Worm (Caenorhabditis elegans) whole organism, L3 larva: Measurements from ENCODE around the gene str-178.

Experiments
- ZK546.5 ChIP-seq: sonication (generic microtip); optimal IDR thresholded peaks from 2 replicates; lab custom pipeline; 2017; ENCODE audit warnings: missing biosample characterization, missing genetic modification characterization
- ama-1 ChIP-seq: fragments of 150-350 bp; optimal IDR thresholded peaks from 2 replicates; lab custom pipeline; 2018
- ceh-28 ChIP-seq: fragments of 150-350 bp; optimal IDR thresholded peaks from 2 replicates; lab custom pipeline; 2014; ENCODE audit warnings: missing biosample characterization, missing genetic modification reagents, missing genetic modification characterization
- ceh-82 ChIP-seq: fragments of 150-350 bp; optimal IDR thresholded peaks from 2 replicates; lab custom pipeline; 2014; ENCODE audit warnings: missing biosample characterization, missing genetic modification characterization
- ceh-9 ChIP-seq: sonication (generic microtip); optimal IDR thresholded peaks from 2 replicates; lab custom pipeline; 2018; ENCODE audit warnings: missing biosample characterization, missing genetic modification characterization
- daf-12 ChIP-seq: fragments of 150-350 bp; optimal IDR thresholded peaks from 2 replicates; lab custom pipeline; 2014; ENCODE audit warnings: missing biosample characterization, missing genetic modification reagents, missing genetic modification characterization
- egl-5 ChIP-seq: fragments of 150-350 bp; optimal IDR thresholded peaks from 2 replicates; lab custom pipeline; 2017; ENCODE audit warnings: missing biosample characterization, missing genetic modification reagents, missing genetic modification characterization, inconsistent platforms
- elt-3 ChIP-seq, 3 experiments: fragments of 150-350 bp in 1 of 3; sonication (generic microtip) in 2 of 3; optimal IDR thresholded peaks; 2 replicates in 2 of 3; 4 replicates in 1 of 3; lab custom pipeline; 2014 to 2017; ENCODE audit warnings: missing biosample characterization in 3 of 3, missing genetic modification characterization in 3 of 3
- fkh-10 ChIP-seq: sonication (generic microtip); optimal IDR thresholded peaks from 2 replicates; lab custom pipeline; 2017; ENCODE audit warnings: missing biosample characterization, missing genetic modification reagents, missing genetic modification characterization
- fkh-2 ChIP-seq: fragments of 150-350 bp; optimal IDR thresholded peaks from 2 replicates; lab custom pipeline; 2014; ENCODE audit warnings: missing biosample characterization, missing genetic modification reagents, missing genetic modification characterization
- fos-1 ChIP-seq: fragments of 150-350 bp; optimal IDR thresholded peaks from 2 replicates; lab custom pipeline; 2014; ENCODE audit warnings: missing biosample characterization, missing genetic modification characterization
- hmg-11 ChIP-seq: sonication (generic microtip); optimal IDR thresholded peaks from 2 replicates; lab custom pipeline; 2016; ENCODE audit warnings: missing genetic modification characterization, missing compliant biosample characterization
- jun-1 ChIP-seq: fragments of 150-350 bp; optimal IDR thresholded peaks from 2 replicates; lab custom pipeline; 2014; ENCODE audit warnings: missing biosample characterization, missing genetic modification reagents, missing genetic modification characterization
- lin-15B ChIP-seq: fragments of 150-350 bp; optimal IDR thresholded peaks from 2 replicates; lab custom pipeline; 2014; ENCODE audit warnings: missing biosample characterization, missing genetic modification characterization
- mdl-1 ChIP-seq: fragments of 150-350 bp; optimal IDR thresholded peaks from 2 replicates; lab custom pipeline; 2014; ENCODE audit warnings: missing biosample characterization, missing genetic modification characterization
- mml-1 ChIP-seq: fragments of 150-350 bp; sonication (generic microtip); optimal IDR thresholded peaks from 3 replicates; lab custom pipeline; 2014; ENCODE audit warnings: missing biosample characterization, missing genetic modification characterization
- nfya-1 ChIP-seq: sonication (generic microtip); optimal IDR thresholded peaks from 2 replicates; lab custom pipeline; 2017; ENCODE audit warnings: missing genetic modification characterization, mild to moderate bottlenecking, missing compliant biosample characterization, antibody characterized with exemption, moderate library complexity; ENCODE audit not compliant: insufficient read depth
- nhr-11 ChIP-seq: fragments of 150-350 bp; optimal IDR thresholded peaks from 2 replicates; lab custom pipeline; 2014; ENCODE audit warnings: missing biosample characterization, missing genetic modification characterization
- nhr-12 ChIP-seq: fragments of 150-350 bp; optimal IDR thresholded peaks from 2 replicates; lab custom pipeline; 2014; ENCODE audit warnings: missing biosample characterization, missing genetic modification characterization
- nhr-23 ChIP-seq: fragments of 150-350 bp; optimal IDR thresholded peaks from 2 replicates; lab custom pipeline; 2014; ENCODE audit warnings: missing biosample characterization, missing genetic modification reagents, missing genetic modification characterization
- nhr-237 ChIP-seq: fragments of 150-350 bp; optimal IDR thresholded peaks from 2 replicates; lab custom pipeline; 2014; ENCODE audit warnings: missing biosample characterization, missing genetic modification characterization
- nhr-25 ChIP-seq: sonication (generic microtip); optimal IDR thresholded peaks from 2 replicates; lab custom pipeline; 2017; ENCODE audit warnings: missing biosample characterization, missing genetic modification characterization
- nhr-43 ChIP-seq: sonication (generic microtip); optimal IDR thresholded peaks from 2 replicates; lab custom pipeline; 2016; ENCODE audit warnings: mild to moderate bottlenecking, missing genetic modification characterization, missing compliant biosample characterization; ENCODE audit not compliant: poor library complexity, severe bottlenecking
- nhr-67 ChIP-seq: fragments of 150-350 bp; optimal IDR thresholded peaks from 2 replicates; lab custom pipeline; 2014; ENCODE audit warnings: missing biosample characterization, missing genetic modification characterization
- nhr-76 ChIP-seq: fragments of 150-350 bp; sonication (generic microtip); optimal IDR thresholded peaks from 5 replicates; lab custom pipeline; 2014; ENCODE audit warnings: missing biosample characterization, missing genetic modification characterization
- nhr-77 ChIP-seq: fragments of 150-350 bp; optimal IDR thresholded peaks from 2 replicates; lab custom pipeline; 2014; ENCODE audit warnings: missing biosample characterization, missing genetic modification characterization
- pha-4 ChIP-seq: fragments of 150-350 bp; optimal IDR thresholded peaks from 2 replicates; lab custom pipeline; 2014; ENCODE audit warnings: missing biosample characterization, missing genetic modification reagents, missing genetic modification characterization
- pqm-1 ChIP-seq: fragments of 150-350 bp; optimal IDR thresholded peaks from 2 replicates; lab custom pipeline; 2017; ENCODE audit warnings: missing biosample characterization, missing genetic modification characterization, inconsistent platforms
- sea-2 ChIP-seq: fragments of 150-350 bp; sonication (generic microtip); optimal IDR thresholded peaks from 4 replicates; lab custom pipeline; 2014; ENCODE audit warnings: missing biosample characterization, missing genetic modification reagents, missing genetic modification characterization
- tbx-2 ChIP-seq: sonication (generic microtip); optimal IDR thresholded peaks from 2 replicates; lab custom pipeline; 2016; ENCODE audit warnings: mild to moderate bottlenecking, missing genetic modification characterization, missing compliant biosample characterization
- unc-62 ChIP-seq: fragments of 150-350 bp; sonication (generic microtip); optimal IDR thresholded peaks from 4 replicates; lab custom pipeline; 2014; ENCODE audit warnings: missing biosample characterization, missing genetic modification reagents, missing genetic modification characterization
- zag-1 ChIP-seq: fragments of 150-350 bp; optimal IDR thresholded peaks from 2 replicates; lab custom pipeline; 2014; ENCODE audit warnings: missing biosample characterization, missing genetic modification characterization
- ztf-11 ChIP-seq: fragments of 150-350 bp; optimal IDR thresholded peaks from 2 replicates; lab custom pipeline; 2014; ENCODE audit warnings: missing biosample characterization, missing genetic modification characterization
- ztf-4 ChIP-seq: fragments of 150-350 bp; optimal IDR thresholded peaks from 2 replicates; lab custom pipeline; 2014; ENCODE audit warnings: missing biosample characterization, missing genetic modification characterization

The str-178 gene

DNA sequence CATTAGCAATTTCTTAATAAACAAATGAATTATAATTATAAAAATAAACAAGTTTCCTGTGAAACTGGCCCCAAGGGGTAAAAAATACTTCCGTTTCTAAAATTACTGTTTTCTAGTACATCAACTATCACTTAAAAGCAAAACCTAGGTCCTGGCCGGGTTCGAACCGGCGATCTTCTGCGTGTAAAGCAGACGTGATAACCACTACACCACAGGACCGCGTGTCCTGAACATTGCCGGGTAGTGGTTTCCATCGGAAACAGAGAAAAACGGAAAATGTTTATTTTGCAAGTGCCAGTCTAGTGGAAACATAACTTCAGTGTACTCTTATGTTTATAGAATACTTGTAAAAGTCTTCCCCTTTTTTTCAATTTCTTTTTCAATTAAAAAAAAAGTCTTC lies 33.1 kb downstream of the str-178 start:
- TF ChIP-seq ztf-11 (tag; lab: Kevin White, UChicago) (no peak), ztf-4 (tag; lab: Kevin White, UChicago) (no peak), tbx-2 (tag; lab: Kevin White, UChicago) (no peak), elt-3 (tag; optimal IDR thresholded peaks at IDR 0.05; lab: Kevin White, UChicago) (no peak), nhr-77 (tag; lab: Kevin White, UChicago) (no peak), lin-15B (tag; lab: Kevin White, UChicago) (no peak)

DNA sequence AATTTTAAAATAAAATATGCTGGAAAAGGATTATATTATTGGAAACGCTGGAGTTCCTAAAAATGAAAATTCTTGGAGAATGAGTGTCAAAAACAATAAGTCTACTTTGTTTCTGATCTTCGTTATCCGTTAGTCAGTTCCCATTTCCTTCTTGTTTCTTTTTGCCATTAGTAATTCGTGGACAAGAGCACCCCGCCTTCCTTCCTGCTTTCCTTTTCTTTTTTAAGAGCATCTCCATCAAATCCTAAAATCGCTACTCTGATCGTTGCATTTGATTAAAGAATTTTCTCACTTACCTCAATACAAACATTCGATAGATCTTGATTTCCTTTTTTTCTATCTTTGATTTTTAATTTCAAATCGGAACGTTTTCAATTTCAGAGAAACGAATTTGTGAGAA lies 36.5 kb downstream of the str-178 start, which contains the start of gene frpr-15:
TSS of gene frpr-15 (plus strand) at position 301 of the 400 bp plus-strand sequence.
- TF ChIP-seq hmg-11 (tag; lab: Kevin White, UChicago): no peak
- TF ChIP-seq nhr-11: no peak
- TF ChIP-seq nhr-77 (tag; lab: Kevin White, UChicago): no peak
- TF ChIP-seq fkh-2 (tag; lab: Kevin White, UChicago): no peak
- TF ChIP-seq nhr-12 (tag; lab: Kevin White, UChicago): no peak
- TF ChIP-seq pha-4: no peak
- no peak for TF ChIP-seq unc-62 (GFP tag; lab: Kevin White, UChicago)
- no peak for TF ChIP-seq mdl-1 (tag; lab: Kevin White, UChicago)
- no peak for TF ChIP-seq zag-1 (tag; lab: Kevin White, UChicago)
- TF ChIP-seq tbx-2 (tag; lab: Kevin White, UChicago): no peak
- no peak for TF ChIP-seq ceh-9 (tag; lab: Kevin White, UChicago)
- no peak for TF ChIP-seq daf-12 (tag; lab: Kevin White, UChicago)
- no peak for TF ChIP-seq nhr-76 (tag; lab: Kevin White, UChicago)
- TF ChIP-seq lin-15B (tag; lab: Kevin White, UChicago): no peak
- no peak for TF ChIP-seq nhr-237 (tag; lab: Kevin White, UChicago)
- TF ChIP-seq fos-1 (tag; lab: Kevin White, UChicago): no peak
- no peak for TF ChIP-seq sea-2 (GFP tag; lab: Kevin White, UChicago)
- no peak for TF ChIP-seq nhr-67 (tag; lab: Kevin White, UChicago)
- no peak for TF ChIP-seq nfya-1

DNA sequence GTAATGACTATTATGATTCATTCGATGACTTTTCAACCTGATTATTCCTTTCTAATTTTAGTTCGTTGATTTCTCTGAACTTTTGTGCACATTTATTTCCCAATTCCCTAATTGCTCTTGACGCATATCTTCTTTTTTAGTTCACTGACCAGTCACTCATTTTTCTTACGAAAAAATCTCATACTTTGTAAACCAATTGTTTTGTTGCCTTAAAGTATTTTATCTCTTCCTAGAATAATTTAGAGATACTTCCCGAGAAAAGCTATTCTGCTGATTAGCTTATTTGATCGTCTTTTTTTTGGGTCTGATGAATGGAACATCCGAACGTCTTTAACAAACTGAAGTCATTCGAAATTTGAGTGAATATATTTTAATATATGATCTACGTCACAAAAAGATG lies 37.1 kb downstream of the str-178 start:
- TF ChIP-seq nhr-25 (tag; lab: Kevin White, UChicago): no peak
- TF ChIP-seq nhr-43 (tag; lab: Kevin White, UChicago): no peak
- no peak for TF ChIP-seq nfya-1
- TF ChIP-seq nhr-23 (tag; lab: Kevin White, UChicago): no peak
- TF ChIP-seq ama-1 (lab: Kevin White, UChicago): no peak
- TF ChIP-seq nhr-67 (tag; lab: Kevin White, UChicago): no peak
- TF ChIP-seq egl-5: no peak
- TF ChIP-seq ztf-11 (tag; lab: Kevin White, UChicago): no peak
- TF ChIP-seq elt-3 (tag; optimal IDR thresholded peaks at IDR 0.05; lab: Kevin White, UChicago): no peak

DNA sequence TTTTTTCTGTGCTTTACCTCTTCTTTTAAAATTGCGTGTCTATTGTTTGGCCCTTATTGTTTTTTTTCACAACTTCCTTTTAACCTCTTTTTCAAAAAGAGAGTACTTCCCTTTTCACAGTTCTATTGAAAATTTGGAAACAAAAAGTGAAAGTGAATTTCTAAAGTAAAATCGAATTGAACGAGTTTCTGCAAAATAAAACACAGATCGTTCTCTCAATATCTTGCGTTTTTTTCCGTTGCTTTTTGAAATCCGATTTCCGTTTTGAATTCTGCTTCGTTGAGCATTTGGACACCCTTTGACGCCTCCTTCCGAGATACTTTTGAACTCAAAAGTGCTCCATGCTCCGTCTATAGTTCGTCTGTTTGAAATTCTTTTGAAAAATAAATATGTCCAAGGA lies 40.0 kb downstream of the str-178 start:
- TF ChIP-seq ceh-28 (tag; lab: Kevin White, UChicago) (no peak), fkh-10 (GFP tag; lab: Kevin White, UChicago) (peak; percentile 57)

DNA sequence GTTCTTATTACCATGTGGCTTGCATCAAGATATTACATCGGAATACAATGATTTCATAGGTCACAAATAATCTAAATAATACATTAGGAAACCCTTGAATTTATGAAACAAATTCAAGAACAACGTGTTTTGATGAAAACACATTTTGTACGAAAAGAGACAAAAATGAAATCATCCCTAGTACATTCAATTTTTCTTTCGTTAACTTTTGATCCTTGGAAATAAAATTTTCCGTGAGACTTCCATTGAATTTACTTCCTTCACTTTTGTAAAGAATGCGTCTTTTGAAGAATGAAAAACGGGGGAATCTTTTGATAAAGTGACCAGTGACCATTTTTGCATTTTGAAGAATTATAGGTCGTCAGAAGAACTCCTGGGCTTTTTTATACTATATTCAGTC lies 42.6 kb downstream of the str-178 start:
- no peak for TF ChIP-seq nfya-1
- TF ChIP-seq nhr-77 (tag; lab: Kevin White, UChicago): no peak
- TF ChIP-seq fkh-10 (GFP tag; lab: Kevin White, UChicago): peak; percentile 81

DNA sequence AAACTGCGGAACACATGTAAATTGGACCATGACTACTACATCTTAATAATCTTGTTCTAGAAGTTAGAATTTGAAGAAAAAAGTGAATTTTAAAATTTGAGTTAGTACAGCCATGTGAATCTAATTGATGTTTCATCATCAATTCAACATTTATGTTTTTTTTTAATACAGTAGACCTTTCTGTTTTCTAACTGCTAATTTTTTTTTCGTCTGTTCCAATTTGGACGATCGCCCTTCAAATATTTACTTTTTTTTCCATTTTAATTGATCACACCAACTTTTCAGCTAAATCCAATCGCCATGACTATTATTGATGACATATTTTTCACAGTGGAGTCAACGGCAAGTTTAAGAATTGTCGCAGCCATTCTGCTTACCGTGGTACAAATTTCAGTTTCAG lies 45.7 kb downstream of the str-178 start, which contains the start of gene srx-116:
TSS of gene srx-116 (plus strand) at position 301 of the 400 bp plus-strand sequence.
- TF ChIP-seq elt-3 (tag; optimal IDR thresholded peaks at IDR 0.05; lab: Kevin White, UChicago) (no peak), ceh-9 (tag; lab: Kevin White, UChicago) (no peak), sea-2 (GFP tag; lab: Kevin White, UChicago) (no peak), unc-62 (GFP tag; lab: Kevin White, UChicago) (no peak), fos-1 (tag; lab: Kevin White, UChicago) (no peak), nhr-43 (tag; lab: Kevin White, UChicago) (no peak), ceh-82 (tag; lab: Kevin White, UChicago) (no peak), nhr-67 (tag; lab: Kevin White, UChicago) (no peak), jun-1 (no peak), ZK546.5 (tag; lab: Kevin White, UChicago) (no peak), pqm-1 (tag; lab: Kevin White, UChicago) (no peak), mdl-1 (tag; lab: Kevin White, UChicago) (no peak), ztf-11 (tag; lab: Kevin White, UChicago) (no peak), fkh-10 (GFP tag; lab: Kevin White, UChicago) (no peak), mml-1 (tag; lab: Kevin White, UChicago) (no peak), tbx-2 (tag; lab: Kevin White, UChicago) (no peak), nhr-237 (tag; lab: Kevin White, UChicago) (no peak), nhr-77 (tag; lab: Kevin White, UChicago) (no peak), nfya-1 (no peak)
